Fruit fly (Drosophila melanogaster) ovary, adult (tissue): Measurements from ENCODE around the gene Sprn.

Source experiments
- CG17801 ChIP-seq: fragments of 200-800 bp; optimal IDR thresholded peaks from 2 replicates; lab custom pipeline; 2019; ENCODE audit warnings: missing biosample characterization, mild to moderate bottlenecking, missing genetic modification characterization, moderate library complexity; ENCODE audit not compliant: partially characterized antibody

The Sprn gene

dm6 chr3L:11878815-11879214 is at the start of gene Sprn:
TSS of gene Sprn (plus strand) at chr3L:11879115.
- no peak for TF ChIP-seq CG17801 (GFP tag; lab: Kevin White, UChicago)

dm6 chr3L:11831199-11831598 is 47.7 kb upstream of the Sprn start:
- no peak for TF ChIP-seq CG17801 (GFP tag; lab: Kevin White, UChicago)

dm6 chr3L:11832360-11833295 is 46.3 kb upstream of the Sprn start:
- TF ChIP-seq CG17801 (GFP tag; lab: Kevin White, UChicago): no peak

- peak; percentile 21 for TF ChIP-seq CG17801 (GFP tag; lab: Kevin White, UChicago)
Observed at dm6 chr3L:11833296-11833717, 45.6 kb upstream of the Sprn start, which contains the start of gene CycA. TSS of gene CycA (minus strand) at chr3L:11833578.

dm6 chr3L:11836575-11837077 is 42.3 kb upstream of the Sprn start, which contains the start of gene CG43064:
TSS of gene CG43064 (minus strand) at chr3L:11836721.
- TF ChIP-seq CG17801 (GFP tag; lab: Kevin White, UChicago): no peak

dm6 chr3L:11847703-11848102 is 31.2 kb upstream of the Sprn start, which contains the start of gene CG12521:
TSS of gene CG12521 (minus strand) at chr3L:11847803.
- no peak for TF ChIP-seq CG17801 (GFP tag; lab: Kevin White, UChicago)

dm6 chr3L:11852924-11853323 is 26.0 kb upstream of the Sprn start:
- TF ChIP-seq CG17801 (GFP tag; lab: Kevin White, UChicago): no peak

dm6 chr3L:11858745-11859144 is 20.2 kb upstream of the Sprn start:
- TF ChIP-seq CG17801 (GFP tag; lab: Kevin White, UChicago): no peak

- no peak for TF ChIP-seq CG17801 (GFP tag; lab: Kevin White, UChicago)
Observed at dm6 chr3L:11862266-11862665, 16.6 kb upstream of the Sprn start.

dm6 chr3L:11863587-11863986 is 15.3 kb upstream of the Sprn start:
- TF ChIP-seq CG17801 (GFP tag; lab: Kevin White, UChicago): no peak

dm6 chr3L:11869328-11869727 is 9.6 kb upstream of the Sprn start:
- no peak for TF ChIP-seq CG17801 (GFP tag; lab: Kevin White, UChicago)

dm6 chr3L:11871205-11871604 is 7.7 kb upstream of the Sprn start, which contains the start of gene CG5906:
TSS of gene CG5906 (minus strand) at chr3L:11871305.
- TF ChIP-seq CG17801 (GFP tag; lab: Kevin White, UChicago): no peak

- TF ChIP-seq CG17801 (GFP tag; lab: Kevin White, UChicago): no peak
Observed at dm6 chr3L:11874758-11875157, 4.2 kb upstream of the Sprn start.

dm6 chr3L:11876036-11876435 is 2.9 kb upstream of the Sprn start:
- no peak for TF ChIP-seq CG17801 (GFP tag; lab: Kevin White, UChicago)

dm6 chr3L:11881084-11881483 is 2.2 kb downstream of the Sprn start, which contains the start of gene CCDC151:
TSS of gene CCDC151 (plus strand) at chr3L:11881384.
- TF ChIP-seq CG17801 (GFP tag; lab: Kevin White, UChicago): no peak
